Fruit fly (Drosophila melanogaster): Measurements from ENCODE around the gene ex.
A peak's percentile ranks its signal among the peaks of the same experiment; 100 is the strongest.

- TF ChIP-seq nerfin-1 (tag; optimal IDR thresholded peaks at IDR 0.05) (no peak), Dek (tag; optimal IDR thresholded peaks at IDR 0.05) (no peak), vvl (GFP tag; IDR thresholded peaks at IDR 0.05) (no peak), tio (GFP tag; optimal IDR thresholded peaks at IDR 0.05) (peak; percentile 44), Taf1 (GFP tag; IDR thresholded peaks at IDR 0.05) (no peak), CG8388 (GFP tag; optimal IDR thresholded peaks at IDR 0.05) (no peak), Hand (GFP tag; optimal IDR thresholded peaks at IDR 0.05) (no peak), pum (GFP tag; optimal IDR thresholded peaks at IDR 0.05) (no peak), Nf-YC (tag; optimal IDR thresholded peaks at IDR 0.05) (peak; percentile 1), Ets65A (GFP tag) (peak; percentile 54), lola (GFP tag; optimal IDR thresholded peaks at IDR 0.05) (no peak)
These were observed 56.9 kb downstream of the ex start for dm6 chr2L:487719-488547.
